Worm (Caenorhabditis elegans): ENCODE measurements around the gene C06A1.3.

DNA sequence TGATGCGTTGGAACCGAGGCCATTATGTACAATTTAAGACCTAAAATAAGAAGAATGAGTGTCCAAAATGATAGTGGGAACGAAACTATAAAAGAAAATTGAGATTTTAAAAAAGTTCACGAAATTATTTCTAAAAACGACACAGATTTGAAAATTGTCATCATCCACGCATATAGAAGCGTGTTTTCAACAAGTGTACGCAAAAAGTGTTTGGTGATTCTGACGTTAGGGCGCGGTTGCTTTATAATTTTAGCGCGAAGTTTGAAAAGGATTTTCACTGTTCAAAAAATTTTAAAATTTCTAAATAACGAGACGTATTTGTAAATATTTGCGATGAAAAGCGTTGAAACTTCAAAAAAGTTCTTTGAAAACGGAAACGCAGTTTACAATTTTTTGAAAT lies 8.7 kb upstream of the C06A1.3 start, which contains the start of gene cdc-48.1:
- TF ChIP-seq rnt-1 (tag; optimal IDR thresholded peaks at IDR 0.05) (peak; percentile 98), ceh-48 (tag; optimal IDR thresholded peaks at IDR 0.05) (peak; percentile 81), fkh-10 (GFP tag; optimal IDR thresholded peaks at IDR 0.05) (peak; percentile 92), elt-2 (tag; optimal IDR thresholded peaks at IDR 0.05) (peak; percentile 96), zip-5 (tag; optimal IDR thresholded peaks at IDR 0.05) (peak; percentile 30), K09A11.1 (tag; optimal IDR thresholded peaks at IDR 0.05; ENCODE audit: insufficient read depth) (peak; percentile 90), sdc-2 (tag; optimal IDR thresholded peaks at IDR 0.05) (peak; percentile 79), tbx-2 (tag; optimal IDR thresholded peaks at IDR 0.05) (peak; percentile 99), che-1 (tag; optimal IDR thresholded peaks at IDR 0.05) (peak; percentile 51), nhr-11 (tag; optimal IDR thresholded peaks at IDR 0.05) (peak; percentile 100), pha-2 (tag; optimal IDR thresholded peaks at IDR 0.05) (peak; percentile 82), ets-4 (tag; optimal IDR thresholded peaks at IDR 0.05) (peak; percentile 95)

Measured in whole organism, late embryonic.